Fruit fly (Drosophila melanogaster) whole organism, embryonic: ENCODE measurements around the gene crq.
A peak's percentile ranks its signal among the peaks of the same experiment; 100 is the strongest.

ENCODE experiments used
- CG10543 ChIP-seq: fragments of 200-800 bp; sonication (Bioruptor generic); optimal IDR thresholded peaks from 3 replicates; lab custom pipeline; 2017; ENCODE audit warnings: missing biosample characterization, mild to moderate bottlenecking, missing genetic modification characterization, moderate library complexity
- CG10654 ChIP-seq: fragments of 200-800 bp; sonication (Bioruptor generic); optimal IDR thresholded peaks from 2 replicates; lab custom pipeline; 2016; ENCODE audit warnings: missing biosample characterization, missing genetic modification characterization
- CG11085 ChIP-seq: fragments of 200-800 bp; sonication (Bioruptor generic); IDR thresholded peaks from 2 replicates; pipeline ENCODE4 v1.3.6; 2022; ENCODE audit warnings: missing biosample characterization, missing genetic modification characterization
- CG12769 ChIP-seq: fragments of 200-800 bp; sonication (Bioruptor generic); optimal IDR thresholded peaks from 2 replicates; lab custom pipeline; 2019; ENCODE audit warnings: missing biosample characterization, mild to moderate bottlenecking, missing genetic modification characterization, moderate library complexity
- CG13894 ChIP-seq: fragments of 200-800 bp; sonication (Bioruptor generic); optimal IDR thresholded peaks from 3 replicates; lab custom pipeline; 2018; ENCODE audit warnings: missing biosample characterization, mild to moderate bottlenecking, missing genetic modification characterization, moderate library complexity
- CG1529 ChIP-seq: fragments of 200-800 bp; sonication (Bioruptor generic); optimal IDR thresholded peaks from 3 replicates; lab custom pipeline; 2018; ENCODE audit warnings: missing biosample characterization, missing genetic modification characterization
- CG17186 ChIP-seq: fragments of 200-800 bp; sonication (Bioruptor generic); optimal IDR thresholded peaks from 3 replicates; lab custom pipeline; 2017; ENCODE audit warnings: missing biosample characterization, missing genetic modification reagents, missing genetic modification characterization
- CG17361 ChIP-seq: fragments of 200-800 bp; sonication (Bioruptor generic); IDR thresholded peaks from 3 replicates; pipeline ENCODE4 v1.3.6; 2022; ENCODE audit warnings: missing biosample characterization, missing genetic modification characterization
- CG17385 ChIP-seq: fragments of 200-800 bp; sonication (Bioruptor generic); optimal IDR thresholded peaks from 3 replicates; lab custom pipeline; 2018; ENCODE audit warnings: missing biosample characterization, mild to moderate bottlenecking, missing genetic modification characterization
- CG30403 ChIP-seq: fragments of 200-800 bp; sonication (Bioruptor generic); optimal IDR thresholded peaks from 3 replicates; lab custom pipeline; 2016; ENCODE audit warnings: missing biosample characterization, missing genetic modification characterization
- CG3281 ChIP-seq: fragments of 200-800 bp; sonication (Bioruptor generic); optimal IDR thresholded peaks from 3 replicates; lab custom pipeline; 2017; ENCODE audit warnings: missing biosample characterization, mild to moderate bottlenecking, missing genetic modification characterization
- CG4360 ChIP-seq: fragments of 200-800 bp; sonication (Bioruptor generic); IDR thresholded peaks from 2 replicates; pipeline ENCODE4 v1.3.6; 2022; ENCODE audit warnings: missing biosample characterization, missing genetic modification characterization
- CG4404 ChIP-seq: fragments of 200-800 bp; sonication (Bioruptor generic); IDR thresholded peaks from 2 replicates; pipeline ENCODE4 v1.3.6; 2022; ENCODE audit warnings: missing biosample characterization, missing genetic modification characterization
- CG6175 ChIP-seq: fragments of 200-800 bp; sonication (Bioruptor generic); IDR thresholded peaks from 3 replicates; pipeline ENCODE4 v1.3.6; 2022; ENCODE audit warnings: missing biosample characterization, missing genetic modification characterization
- CG7987 ChIP-seq: fragments of 200-800 bp; sonication (Bioruptor generic); optimal IDR thresholded peaks from 2 replicates; lab custom pipeline; 2018; ENCODE audit warnings: missing biosample characterization, mild to moderate bottlenecking, missing genetic modification characterization, moderate library complexity
- Dbx ChIP-seq: fragments of 200-800 bp; sonication (Bioruptor generic); IDR thresholded peaks from 3 replicates; pipeline ENCODE4 v1.3.6; 2022; ENCODE audit warnings: missing biosample characterization, missing genetic modification characterization
- Dll ChIP-seq: fragments of 200-800 bp; sonication (Bioruptor generic); IDR thresholded peaks from 4 replicates; pipeline ENCODE4 v1.3.6; 2022; ENCODE audit warnings: missing biosample characterization, missing genetic modification characterization; ENCODE audit not compliant: partially characterized antibody
- Elba2 ChIP-seq: fragments of 200-800 bp; sonication (Bioruptor generic); optimal IDR thresholded peaks from 3 replicates; lab custom pipeline; 2016; ENCODE audit warnings: missing biosample characterization, missing genetic modification characterization
- Ets65A ChIP-seq: fragments of 200-800 bp; sonication (Bioruptor generic); peaks from one replicate; lab custom pipeline; 2016; ENCODE audit warnings: missing biosample characterization, missing genetic modification characterization
- HLH54F ChIP-seq: fragments of 200-800 bp; sonication (Bioruptor generic); optimal IDR thresholded peaks from 3 replicates; lab custom pipeline; 2016; ENCODE audit warnings: missing biosample characterization, missing genetic modification characterization
- Hmr ChIP-seq: fragments of 200-800 bp; sonication (Bioruptor generic); optimal IDR thresholded peaks from 3 replicates; lab custom pipeline; 2017; ENCODE audit warnings: mild to moderate bottlenecking, missing biosample characterization, missing genetic modification reagents, missing genetic modification characterization
- Jarid2 ChIP-seq: fragments of 200-800 bp; sonication (Bioruptor generic); optimal IDR thresholded peaks from 3 replicates; lab custom pipeline; 2017; ENCODE audit warnings: mild to moderate bottlenecking, missing biosample characterization, missing genetic modification reagents, missing genetic modification characterization
- MBD-R2 ChIP-seq: fragments of 200-800 bp; sonication (Bioruptor generic); IDR thresholded peaks from 2 replicates; pipeline ENCODE4 v1.3.6; 2022; ENCODE audit warnings: missing biosample characterization, missing genetic modification characterization
- Med ChIP-seq: fragments of 200-800 bp; sonication (Bioruptor generic); peaks from one replicate; lab custom pipeline; 2016; ENCODE audit warnings: missing biosample characterization, missing genetic modification characterization, mild to moderate bottlenecking, inconsistent platforms, moderate library complexity
- Myb ChIP-seq: fragments of 200-800 bp; sonication (Bioruptor generic); optimal IDR thresholded peaks from 2 replicates; lab custom pipeline; 2016; ENCODE audit warnings: missing biosample characterization, missing genetic modification characterization
- Nf-YA ChIP-seq: fragments of 200-800 bp; sonication (Bioruptor generic); IDR thresholded peaks from 2 replicates; pipeline ENCODE4 v1.3.6; 2022; ENCODE audit warnings: missing biosample characterization, missing genetic modification characterization
- Rfx ChIP-seq: fragments of 200-800 bp; sonication (Bioruptor generic); IDR thresholded peaks from 2 replicates; pipeline ENCODE4 v1.3.6; 2022; ENCODE audit warnings: missing biosample characterization, missing genetic modification characterization
- Trl ChIP-seq, 3 experiments: fragments of >200 bp in 2 of 3; fragments of 200-800 bp in 1 of 3; sonication (Bioruptor generic) in 1 of 3; optimal IDR thresholded peaks; 2 replicates in 1 of 3; 3 replicates in 2 of 3; lab custom pipeline; 2016 to 2017; ENCODE audit warnings: missing biosample characterization in 1 of 3, missing genetic modification characterization in 1 of 3
- Vsx1 ChIP-seq: fragments of 200-800 bp; sonication (Bioruptor generic); optimal IDR thresholded peaks from 2 replicates; lab custom pipeline; 2017; ENCODE audit warnings: missing biosample characterization, mild to moderate bottlenecking, missing genetic modification characterization, missing genetic modification reagents
- chinmo ChIP-seq: fragments of 200-800 bp; sonication (Bioruptor generic); IDR thresholded peaks from 4 replicates; pipeline ENCODE4 v1.3.6; 2022; ENCODE audit warnings: missing biosample characterization, missing genetic modification characterization; ENCODE audit not compliant: partially characterized antibody
- dm ChIP-seq: fragments of 200-800 bp; sonication (Bioruptor generic); optimal IDR thresholded peaks from 3 replicates; lab custom pipeline; 2016; ENCODE audit warnings: missing biosample characterization, missing genetic modification characterization
- emc ChIP-seq: fragments of 200-800 bp; sonication (Bioruptor generic); optimal IDR thresholded peaks from 2 replicates; lab custom pipeline; 2016; ENCODE audit warnings: missing biosample characterization, missing genetic modification characterization
- eve ChIP-seq, 2 experiments: fragments of >200 bp; optimal IDR thresholded peaks; 2 replicates each; lab custom pipeline; 2017; ENCODE audit warnings: missing biosample characterization in 2 of 2, missing genetic modification characterization in 2 of 2
- ftz-f1 ChIP-seq: fragments of 200-800 bp; sonication (Bioruptor generic); optimal IDR thresholded peaks from 2 replicates; lab custom pipeline; 2016; ENCODE audit warnings: missing biosample characterization, missing genetic modification characterization
- gem ChIP-seq: fragments of 200-800 bp; sonication (Bioruptor generic); optimal IDR thresholded peaks from 2 replicates; lab custom pipeline; 2019; ENCODE audit warnings: missing biosample characterization, mild to moderate bottlenecking, missing genetic modification characterization, moderate library complexity
- jing ChIP-seq: fragments of 200-800 bp; sonication (Bioruptor generic); optimal IDR thresholded peaks from 2 replicates; lab custom pipeline; 2018; ENCODE audit warnings: missing biosample characterization, mild to moderate bottlenecking, missing genetic modification characterization
- pfk ChIP-seq: fragments of 200-800 bp; sonication (Bioruptor generic); optimal IDR thresholded peaks from 2 replicates; lab custom pipeline; 2018; ENCODE audit warnings: missing biosample characterization, mild to moderate bottlenecking, missing genetic modification characterization, moderate library complexity
- sd ChIP-seq: fragments of 200-800 bp; sonication (Bioruptor generic); optimal IDR thresholded peaks from 3 replicates; lab custom pipeline; 2018; ENCODE audit warnings: missing biosample characterization, mild to moderate bottlenecking, missing genetic modification characterization, moderate library complexity
- sens ChIP-seq: fragments of 200-800 bp; sonication (Bioruptor generic); peaks from one replicate; lab custom pipeline; 2016; ENCODE audit warnings: missing biosample characterization, missing genetic modification characterization
- sim ChIP-seq: fragments of 200-800 bp; sonication (Bioruptor generic); IDR thresholded peaks from 2 replicates; pipeline ENCODE4 v1.3.6; 2022; ENCODE audit warnings: missing biosample characterization, missing genetic modification characterization
- sug ChIP-seq: fragments of 200-800 bp; optimal IDR thresholded peaks from 2 replicates; lab custom pipeline; 2019; ENCODE audit warnings: missing biosample characterization, mild to moderate bottlenecking, missing genetic modification characterization, moderate library complexity
- tio ChIP-seq: fragments of 200-800 bp; sonication (Bioruptor generic); optimal IDR thresholded peaks from 2 replicates; lab custom pipeline; 2017; ENCODE audit warnings: missing biosample characterization, missing genetic modification characterization, inconsistent platforms
- ttk ChIP-seq: fragments of 200-800 bp; sonication (Bioruptor generic); IDR thresholded peaks from 2 replicates; pipeline ENCODE4 v2.1.2; 2022; ENCODE audit warnings: missing biosample characterization, missing genetic modification characterization
- vnd ChIP-seq: fragments of 200-800 bp; sonication (Bioruptor generic); IDR thresholded peaks from 3 replicates; pipeline ENCODE4 v1.3.6; 2022; ENCODE audit warnings: missing biosample characterization, missing genetic modification characterization; ENCODE audit not compliant: partially characterized antibody
- wdn ChIP-seq: fragments of 200-800 bp; sonication (Bioruptor generic); IDR thresholded peaks from 2 replicates; pipeline ENCODE4 v1.3.6; 2022; ENCODE audit warnings: missing biosample characterization, missing genetic modification characterization

Gene crq

dm6 chr2L:484281-484943 lies 31.6 kb upstream of the crq start (continued):
- peak; percentile 16 for TF ChIP-seq HLH54F (GFP tag; lab: Kevin White, UChicago)
- TF ChIP-seq Trl (optimal IDR thresholded peaks at IDR 0.05; lab: Kevin White, UChicago) = no peak
- TF ChIP-seq Trl (GFP tag; optimal IDR thresholded peaks at IDR 0.05; lab: Kevin White, UChicago) = no peak

dm6 chr2L:483347-484280 lies 30.8 kb upstream of the crq start:
- no peak for TF ChIP-seq CG4404 (GFP tag; lab: Robert Waterston, UW)
- no peak for TF ChIP-seq Elba2 (GFP tag; lab: Kevin White, UChicago)
- TF ChIP-seq CG3281 (GFP tag; lab: Kevin White, UChicago) = peak; percentile 30
- no peak for TF ChIP-seq dm (GFP tag; lab: Kevin White, UChicago)
- TF ChIP-seq CG10543 = peak; percentile 44
- 0 out of 3 replicates have a peak, but pooled peaks have one; percentile 20 for TF ChIP-seq CG17361 (GFP tag; lab: Robert Waterston, UW)
- peak; percentile 17 for TF ChIP-seq sd (tag; lab: Kevin White, UChicago)
- TF ChIP-seq Myb (GFP tag; lab: Kevin White, UChicago) = no peak
- TF ChIP-seq jing = no peak
- peak; percentile 9 for TF ChIP-seq sug
- TF ChIP-seq CG4360 = 0 out of 2 replicates have a peak, but pooled peaks have one; percentile 4
- TF ChIP-seq CG1529 (GFP tag; lab: Kevin White, UChicago) = no peak
- TF ChIP-seq pfk (GFP tag; lab: Kevin White, UChicago) = peak; percentile 90
- no peak for TF ChIP-seq CG11085 (GFP tag; lab: Robert Waterston, UW)
- no peak for TF ChIP-seq Nf-YA (GFP tag; lab: Robert Waterston, UW)
- TF ChIP-seq emc (GFP tag; lab: Kevin White, UChicago) = no peak
- TF ChIP-seq wdn (GFP tag; lab: Robert Waterston, UW) = no peak
- peak; percentile 1 for TF ChIP-seq CG7987 (GFP tag; lab: Kevin White, UChicago)
- no peak for TF ChIP-seq CG17385 (GFP tag; lab: Kevin White, UChicago)
- peak; percentile 35 for TF ChIP-seq Vsx1
- TF ChIP-seq ttk = no peak
- TF ChIP-seq CG10654 (GFP tag; lab: Kevin White, UChicago) = no peak
- TF ChIP-seq gem (tag; lab: Kevin White, UChicago) = peak; percentile 10
- TF ChIP-seq CG13894 (tag; lab: Kevin White, UChicago) = peak; percentile 4
- 0 out of 2 replicates have a peak, but pooled peaks have one; percentile 7 for TF ChIP-seq sim (GFP tag; lab: Robert Waterston, UW)
- peak; percentile 35 for TF ChIP-seq Med
- peak; percentile 83 for TF ChIP-seq CG12769
- peak; percentile 2 for TF ChIP-seq CG30403 (GFP tag; lab: Kevin White, UChicago)
- TF ChIP-seq Hmr = no peak
- TF ChIP-seq sens = peak; percentile 69
- TF ChIP-seq MBD-R2 = no peak
- peak in 1 of 2 experiments; percentile 90 for TF ChIP-seq eve (GFP tag; optimal IDR thresholded peaks at IDR 0.05; lab: Kevin White, UChicago)
- TF ChIP-seq Ets65A (GFP tag; lab: Kevin White, UChicago) = peak; percentile 75
- TF ChIP-seq Dll = no peak
- TF ChIP-seq vnd (GFP tag; lab: Robert Waterston, UW) = no peak
- peak; percentile 93 for TF ChIP-seq ftz-f1 (GFP tag; lab: Kevin White, UChicago)
- TF ChIP-seq Rfx (GFP tag; lab: Robert Waterston, UW) = 0 out of 2 replicates have a peak, but pooled peaks have one; percentile 6
- TF ChIP-seq chinmo (GFP tag; lab: Robert Waterston, UW) = peak; percentile 66; the same call in 2 of the 4 replicates
- peak; percentile 45; the same call in 1 of the 3 replicates for TF ChIP-seq CG6175 (GFP tag; lab: Robert Waterston, UW)
- TF ChIP-seq Dbx (GFP tag; lab: Robert Waterston, UW) = 0 out of 3 replicates have a peak, but pooled peaks have one; percentile 33
- peak; percentile 3 for TF ChIP-seq tio (GFP tag; lab: Kevin White, UChicago)
- TF ChIP-seq Jarid2 (GFP tag; lab: Kevin White, UChicago) = peak; percentile 10
- TF ChIP-seq CG17186 (GFP tag; lab: Kevin White, UChicago) = no peak
